Fruit fly (Drosophila melanogaster): Measurements from ENCODE around the gene Cyp4d14.

DNA sequence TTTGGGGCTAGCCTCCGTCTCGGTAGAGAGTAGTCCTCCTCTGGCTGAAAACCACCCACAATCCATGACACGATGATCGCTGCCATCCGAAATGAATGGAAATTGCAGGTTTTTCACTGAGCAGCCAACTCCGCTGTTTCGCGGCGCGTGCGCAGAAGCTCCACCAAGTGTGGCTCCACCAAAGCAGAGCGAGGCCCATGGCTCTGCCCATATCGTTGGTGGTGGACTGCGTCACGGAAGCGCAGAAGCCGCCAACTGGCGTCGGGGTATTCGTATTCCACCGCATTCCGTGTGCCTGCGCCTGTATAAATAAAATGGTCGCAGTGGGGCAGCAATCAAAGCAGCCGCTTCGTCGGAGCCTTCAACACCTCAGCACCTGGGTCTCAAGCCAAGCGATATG lies 48.3 kb upstream of the Cyp4d14 start, which contains the start of gene CG14052:
- TF ChIP-seq gl (tag; optimal IDR thresholded peaks at IDR 0.05) (no peak), fd96Ca (GFP tag; IDR thresholded peaks at IDR 0.05) (no peak), CG8159 (tag; optimal IDR thresholded peaks at IDR 0.05) (no peak), Ets98B (GFP tag; IDR thresholded peaks at IDR 0.05) (no peak)

Data from whole organism, pupa.